Fruit fly (Drosophila melanogaster) whole organism, prepupa: Measurements from ENCODE around the gene ras.

ENCODE experiments used
- Blimp-1 ChIP-seq: fragments of 200-800 bp; sonication (Bioruptor generic); optimal IDR thresholded peaks from 3 replicates; lab custom pipeline; 2017; ENCODE audit warnings: missing biosample characterization, missing genetic modification characterization, mild to moderate bottlenecking, moderate library complexity, missing genetic modification reagents
- CG10631 ChIP-seq: fragments of 200-800 bp; sonication (Bioruptor generic); optimal IDR thresholded peaks from 2 replicates; lab custom pipeline; 2016; ENCODE audit warnings: missing biosample characterization, missing genetic modification characterization
- CG11762 ChIP-seq: fragments of 200-800 bp; sonication (Bioruptor generic); optimal IDR thresholded peaks from 3 replicates; lab custom pipeline; 2016; ENCODE audit warnings: missing biosample characterization, missing genetic modification characterization; ENCODE audit not compliant: insufficient read depth
- CG11902 ChIP-seq: fragments of 200-800 bp; sonication (Bioruptor generic); optimal IDR thresholded peaks from 3 replicates; lab custom pipeline; 2016; ENCODE audit warnings: missing biosample characterization, missing genetic modification characterization
- CG15336 ChIP-seq: fragments of 200-800 bp; sonication (Bioruptor generic); IDR thresholded peaks from 2 replicates; pipeline ENCODE4 v1.3.6; 2022; ENCODE audit warnings: missing biosample characterization, missing genetic modification characterization
- CG1621 ChIP-seq: fragments of 200-800 bp; sonication (Bioruptor generic); optimal IDR thresholded peaks from 3 replicates; lab custom pipeline; 2018; ENCODE audit warnings: missing biosample characterization, mild to moderate bottlenecking, missing genetic modification characterization
- CG16779 ChIP-seq: fragments of 200-800 bp; sonication (Bioruptor generic); optimal IDR thresholded peaks from 3 replicates; lab custom pipeline; 2017; ENCODE audit warnings: missing biosample characterization, mild to moderate bottlenecking, missing genetic modification characterization
- CG3032 ChIP-seq: fragments of 200-800 bp; optimal IDR thresholded peaks from 2 replicates; lab custom pipeline; 2019; ENCODE audit warnings: missing biosample characterization, mild to moderate bottlenecking, missing genetic modification characterization, moderate library complexity
- CG3919 ChIP-seq: fragments of 200-800 bp; sonication (Bioruptor generic); optimal IDR thresholded peaks from 3 replicates; lab custom pipeline; 2016; ENCODE audit warnings: missing biosample characterization, missing genetic modification characterization
- CG4318 ChIP-seq: fragments of 200-800 bp; sonication (Bioruptor generic); optimal IDR thresholded peaks from 3 replicates; lab custom pipeline; 2017; ENCODE audit warnings: missing biosample characterization, mild to moderate bottlenecking, missing genetic modification characterization
- CG6792 ChIP-seq: fragments of 200-800 bp; sonication (Bioruptor generic); optimal IDR thresholded peaks from 3 replicates; lab custom pipeline; 2016; ENCODE audit warnings: missing biosample characterization, missing genetic modification characterization
- CG6808 ChIP-seq: fragments of 200-800 bp; sonication (Bioruptor generic); optimal IDR thresholded peaks from 3 replicates; lab custom pipeline; 2017; ENCODE audit warnings: missing biosample characterization, missing genetic modification characterization, mild to moderate bottlenecking, moderate library complexity, missing genetic modification reagents
- CG7368 ChIP-seq: fragments of 200-800 bp; sonication (Bioruptor generic); optimal IDR thresholded peaks from 3 replicates; lab custom pipeline; 2016; ENCODE audit warnings: missing biosample characterization, missing genetic modification characterization
- CG8119 ChIP-seq: fragments of 200-800 bp; sonication (Bioruptor generic); IDR thresholded peaks from 3 replicates; pipeline ENCODE4 v1.3.6; 2022; ENCODE audit warnings: missing biosample characterization, missing genetic modification characterization
- Eip78C ChIP-seq: fragments of 200-800 bp; sonication (Bioruptor generic); peaks from one replicate; lab custom pipeline; 2016; ENCODE audit warnings: missing biosample characterization, missing genetic modification characterization
- Ets96B ChIP-seq: fragments of 200-800 bp; optimal IDR thresholded peaks from 2 replicates; lab custom pipeline; 2019; ENCODE audit warnings: missing biosample characterization, mild to moderate bottlenecking, missing genetic modification characterization, moderate library complexity
- Hr38 ChIP-seq: sonication (Bioruptor generic); optimal IDR thresholded peaks from 2 replicates; lab custom pipeline; 2016; ENCODE audit warnings: missing biosample characterization, missing genetic modification characterization
- Hr39 ChIP-seq: fragments of 200-800 bp; sonication (Bioruptor generic); optimal IDR thresholded peaks from 2 replicates; lab custom pipeline; 2016; ENCODE audit warnings: missing biosample characterization, missing genetic modification characterization
- Hr4 ChIP-seq: fragments of 200-800 bp; sonication (Bioruptor generic); optimal IDR thresholded peaks from 3 replicates; lab custom pipeline; 2016; ENCODE audit warnings: missing biosample characterization, missing genetic modification characterization
- OdsH ChIP-seq: fragments of 200-800 bp; sonication (Bioruptor generic); optimal IDR thresholded peaks from 3 replicates; lab custom pipeline; 2016; ENCODE audit warnings: missing biosample characterization, missing genetic modification characterization
- Smox ChIP-seq: fragments of 200-800 bp; sonication (Bioruptor generic); optimal IDR thresholded peaks from 3 replicates; lab custom pipeline; 2016; ENCODE audit warnings: missing biosample characterization, missing genetic modification characterization
- Sox102F ChIP-seq: fragments of 200-800 bp; sonication (Bioruptor generic); optimal IDR thresholded peaks from 2 replicates; lab custom pipeline; 2016; ENCODE audit warnings: missing biosample characterization, mild to moderate bottlenecking, missing genetic modification characterization
- Sox14 ChIP-seq: fragments of 200-800 bp; sonication (Bioruptor generic); optimal IDR thresholded peaks from 3 replicates; lab custom pipeline; 2016; ENCODE audit warnings: missing biosample characterization, missing genetic modification characterization
- achi ChIP-seq: fragments of 200-800 bp; sonication (Bioruptor generic); optimal IDR thresholded peaks from 3 replicates; lab custom pipeline; 2016; ENCODE audit warnings: missing biosample characterization, missing genetic modification characterization
- cyc ChIP-seq: fragments of 200-800 bp; sonication (Bioruptor generic); optimal IDR thresholded peaks from 3 replicates; lab custom pipeline; 2016; ENCODE audit warnings: missing biosample characterization, missing genetic modification characterization
- dac ChIP-seq: fragments of 200-800 bp; sonication (Bioruptor generic); optimal IDR thresholded peaks from 2 replicates; lab custom pipeline; 2017; ENCODE audit warnings: missing biosample characterization, mild to moderate bottlenecking, missing genetic modification characterization
- dsx ChIP-seq: fragments of 200-800 bp; optimal IDR thresholded peaks from 3 replicates; lab custom pipeline; 2019; ENCODE audit warnings: missing biosample characterization, mild to moderate bottlenecking, missing genetic modification characterization, moderate library complexity; ENCODE audit not compliant: poor library complexity, severe bottlenecking
- eg ChIP-seq: fragments of 200-800 bp; sonication (Bioruptor generic); IDR thresholded peaks from 3 replicates; pipeline ENCODE4 v1.3.6; 2022; ENCODE audit warnings: missing biosample characterization, missing genetic modification characterization
- fd59A ChIP-seq: fragments of 200-800 bp; sonication (Bioruptor generic); optimal IDR thresholded peaks from 2 replicates; lab custom pipeline; 2017; ENCODE audit warnings: missing biosample characterization, mild to moderate bottlenecking, missing genetic modification characterization, missing genetic modification reagents
- fd85E ChIP-seq: fragments of 200-800 bp; sonication (Bioruptor generic); optimal IDR thresholded peaks from 3 replicates; lab custom pipeline; 2016; ENCODE audit warnings: missing biosample characterization, missing genetic modification characterization
- fkh ChIP-seq: fragments of 200-800 bp; sonication (Bioruptor generic); optimal IDR thresholded peaks from 3 replicates; lab custom pipeline; 2017; ENCODE audit warnings: missing biosample characterization, mild to moderate bottlenecking, missing genetic modification characterization, moderate library complexity
- lz ChIP-seq: fragments of 200-800 bp; sonication (Bioruptor generic); optimal IDR thresholded peaks from 3 replicates; lab custom pipeline; 2016; ENCODE audit warnings: missing biosample characterization, missing genetic modification characterization
- net ChIP-seq: fragments of 200-800 bp; sonication (Bioruptor generic); optimal IDR thresholded peaks from 3 replicates; lab custom pipeline; 2016; ENCODE audit warnings: missing biosample characterization, missing genetic modification characterization
- pdm3 ChIP-seq: fragments of 200-800 bp; sonication (Bioruptor generic); optimal IDR thresholded peaks from 3 replicates; lab custom pipeline; 2016; ENCODE audit warnings: missing biosample characterization, missing genetic modification characterization
- salr ChIP-seq, 2 experiments: fragments of 200-800 bp; sonication (Bioruptor generic); optimal IDR thresholded peaks; 3 replicates each; lab custom pipeline; 2016 to 2018; ENCODE audit warnings: missing biosample characterization in 2 of 2, missing genetic modification characterization in 2 of 2, mild to moderate bottlenecking in 1 of 2
- spab ChIP-seq: fragments of 200-800 bp; sonication (Bioruptor generic); optimal IDR thresholded peaks from 2 replicates; lab custom pipeline; 2017; ENCODE audit warnings: missing biosample characterization, mild to moderate bottlenecking, missing genetic modification characterization, missing genetic modification reagents
- vri ChIP-seq: fragments of 200-800 bp; sonication (Bioruptor generic); optimal IDR thresholded peaks from 3 replicates; lab custom pipeline; 2016; ENCODE audit warnings: missing biosample characterization, mild to moderate bottlenecking, missing genetic modification characterization

ras gene

DNA sequence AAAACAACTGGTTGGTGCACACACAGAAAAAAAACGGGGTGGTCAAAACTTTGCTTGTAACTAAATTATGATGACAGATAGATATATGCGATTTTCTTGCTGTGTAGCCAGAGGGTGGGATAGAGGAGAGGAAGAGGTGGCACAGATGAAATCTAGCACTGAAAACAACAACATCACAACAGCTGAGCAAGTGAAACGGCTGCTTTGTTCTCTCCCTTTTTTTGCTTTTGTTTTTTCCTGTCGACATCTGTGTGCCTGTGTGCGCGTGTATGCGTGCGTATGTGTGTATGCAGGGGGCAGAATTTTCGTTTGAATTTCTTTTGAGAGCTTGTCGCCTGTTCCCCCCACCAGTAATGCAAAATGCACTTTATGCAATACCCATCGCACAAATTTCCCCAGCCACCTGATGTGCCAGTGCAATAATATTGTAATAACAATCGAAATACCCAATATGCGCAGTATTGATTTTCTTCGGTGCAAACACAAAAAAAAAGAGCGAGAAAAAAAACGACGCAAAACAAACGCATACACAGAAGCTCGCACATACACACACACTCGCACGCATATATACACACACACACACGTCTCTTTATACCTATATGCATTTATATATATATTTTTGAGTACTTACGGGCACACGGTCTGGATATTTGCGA lies 23.2 kb downstream of the ras start (continued):
- peak; percentile 69 for TF ChIP-seq dsx (GFP tag; lab: Kevin White, UChicago)
- TF ChIP-seq salr (GFP tag; optimal IDR thresholded peaks at IDR 0.05; lab: Kevin White, UChicago): peak in 1 of 2 experiments; percentile 84
- TF ChIP-seq CG3032: peak; percentile 59
- TF ChIP-seq CG4318: peak; percentile 61
- peak; percentile 30 for TF ChIP-seq cyc (GFP tag; lab: Kevin White, UChicago)
- peak; percentile 46 for TF ChIP-seq CG6792
- peak; percentile 56 for TF ChIP-seq CG3919
- TF ChIP-seq CG15336 (GFP tag; lab: Robert Waterston, UW): peak; percentile 64
- TF ChIP-seq Hr39: peak; percentile 51
- TF ChIP-seq CG11902: no peak
- TF ChIP-seq Hr4: peak; percentile 67
- TF ChIP-seq spab: peak; percentile 68
- peak; percentile 59 for TF ChIP-seq pdm3 (GFP tag; lab: Kevin White, UChicago)
- TF ChIP-seq Hr38 (GFP tag; lab: Kevin White, UChicago): peak; percentile 2
- TF ChIP-seq eg (GFP tag; lab: Robert Waterston, UW): peak; percentile 79
- TF ChIP-seq Smox: peak; percentile 58
- peak; percentile 56 for TF ChIP-seq dac (GFP tag; lab: Kevin White, UChicago)
- TF ChIP-seq Sox14 (GFP tag; lab: Kevin White, UChicago): peak; percentile 83
- TF ChIP-seq net: peak; percentile 83
- peak; percentile 68 for TF ChIP-seq lz (GFP tag; lab: Kevin White, UChicago)
- TF ChIP-seq CG11762: peak; percentile 51
- TF ChIP-seq CG6808: peak; percentile 90
- peak; percentile 48 for TF ChIP-seq OdsH (GFP tag; lab: Kevin White, UChicago)
- peak; percentile 66 for TF ChIP-seq CG7368 (GFP tag; lab: Kevin White, UChicago)
- peak; percentile 70 for TF ChIP-seq CG10631 (GFP tag; lab: Kevin White, UChicago)
- peak; percentile 83 for TF ChIP-seq Eip78C (GFP tag; lab: Kevin White, UChicago)
- peak; percentile 54 for TF ChIP-seq CG1621 (tag; lab: Kevin White, UChicago)
- peak; percentile 34 for TF ChIP-seq fkh (GFP tag; lab: Kevin White, UChicago)
- no peak for TF ChIP-seq Blimp-1 (GFP tag; lab: Kevin White, UChicago)
- TF ChIP-seq achi (GFP tag; lab: Kevin White, UChicago): peak; percentile 58
- TF ChIP-seq vri (GFP tag; lab: Kevin White, UChicago): no peak
- peak; percentile 59 for TF ChIP-seq Sox102F (GFP tag; lab: Kevin White, UChicago)
- TF ChIP-seq fd59A (GFP tag; lab: Kevin White, UChicago): peak; percentile 47
- TF ChIP-seq Ets96B (tag; lab: Kevin White, UChicago): peak; percentile 67
- no peak for TF ChIP-seq fd85E
- peak; percentile 59 for TF ChIP-seq CG8119 (GFP tag; lab: Robert Waterston, UW)
- peak; percentile 81 for TF ChIP-seq CG16779 (tag; lab: Kevin White, UChicago)

DNA sequence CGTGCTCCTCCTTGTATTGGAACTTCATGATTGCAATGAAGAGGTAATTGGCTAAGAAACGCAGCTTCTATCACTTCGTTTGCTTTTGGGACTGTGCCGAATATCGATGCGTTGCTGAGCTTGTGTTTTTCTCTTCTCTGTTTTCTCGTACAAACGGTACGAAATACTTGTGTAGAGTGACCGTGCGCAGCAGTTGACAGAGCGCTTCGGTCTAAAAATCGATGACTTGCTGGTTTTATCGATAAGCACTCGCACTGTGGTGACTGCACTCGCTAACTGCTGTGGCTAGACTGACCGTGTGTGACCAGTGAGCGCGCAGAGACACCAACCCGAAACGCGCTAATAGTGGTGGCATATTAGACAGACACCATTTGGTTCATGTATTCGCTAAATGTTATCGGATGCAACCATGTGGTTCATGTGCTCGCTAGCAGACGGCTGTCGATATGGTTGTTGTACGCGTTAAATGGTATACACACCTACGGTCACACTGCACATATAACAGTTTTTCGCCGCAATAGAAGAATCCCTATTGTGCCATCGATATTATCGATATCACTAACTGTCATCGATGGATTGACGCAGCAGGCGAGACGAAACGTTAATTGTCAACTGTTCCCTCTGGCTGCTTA lies 23.9 kb downstream of the ras start, which contains the start of the genes Atg8a and BTBD9:
Gene Atg8a, minus strand, starts transcription at position 296 of the 632 bp plus-strand sequence.
Gene BTBD9, plus strand, starts transcription at position 495 of the 632 bp plus-strand sequence.
- TF ChIP-seq CG1621 (tag; lab: Kevin White, UChicago) (no peak), fkh (GFP tag; lab: Kevin White, UChicago) (peak; percentile 5), OdsH (GFP tag; lab: Kevin White, UChicago) (no peak), Eip78C (GFP tag; lab: Kevin White, UChicago) (peak; percentile 31)
